Worm (Caenorhabditis elegans) whole organism, mixed stage, embryonic: ENCODE data around the gene snap-29.

ENCODE experiments used
- M03D4.4 ChIP-seq: sonication (generic microtip); optimal IDR thresholded peaks from 2 replicates; lab custom pipeline; 2017; ENCODE audit warnings: mild to moderate bottlenecking, missing genetic modification characterization, missing compliant biosample characterization
- bed-3 ChIP-seq: fragments of 200-800 bp; sonication (Bioruptor generic); optimal IDR thresholded peaks from 3 replicates; lab custom pipeline; 2018; ENCODE audit warnings: mild to moderate bottlenecking, missing genetic modification characterization, moderate library complexity, missing compliant biosample characterization
- blmp-1 ChIP-seq: fragments of 150-350 bp; optimal IDR thresholded peaks from 2 replicates; lab custom pipeline; 2014; ENCODE audit warnings: missing biosample characterization, missing genetic modification characterization
- ceh-39 ChIP-seq: fragments of 150-350 bp; optimal IDR thresholded peaks from 2 replicates; lab custom pipeline; 2014; ENCODE audit warnings: missing biosample characterization, missing genetic modification characterization
- ceh-43 ChIP-seq: fragments of 200-800 bp; sonication (Bioruptor generic); optimal IDR thresholded peaks from 2 replicates; lab custom pipeline; 2018; ENCODE audit warnings: mild to moderate bottlenecking, missing genetic modification characterization, moderate library complexity, missing compliant biosample characterization
- ces-1 ChIP-seq: fragments of 150-350 bp; optimal IDR thresholded peaks from 2 replicates; lab custom pipeline; 2014; ENCODE audit warnings: missing biosample characterization, missing genetic modification reagents, missing genetic modification characterization
- cnd-1 ChIP-seq: fragments of 200-800 bp; sonication (Bioruptor generic); optimal IDR thresholded peaks from 2 replicates; lab custom pipeline; 2018; ENCODE audit warnings: mild to moderate bottlenecking, missing genetic modification characterization, missing compliant biosample characterization
- elt-1 ChIP-seq: sonication (generic microtip); optimal IDR thresholded peaks from 2 replicates; lab custom pipeline; 2017; ENCODE audit warnings: missing genetic modification characterization, mild to moderate bottlenecking, missing compliant biosample characterization, antibody characterized with exemption, moderate library complexity, borderline replicate concordance; ENCODE audit not compliant: insufficient read depth
- elt-3 ChIP-seq: fragments of 150-350 bp; optimal IDR thresholded peaks from 2 replicates; lab custom pipeline; 2014; ENCODE audit warnings: missing biosample characterization, missing genetic modification characterization
- flh-1 ChIP-seq: fragments of 200-800 bp; sonication (Bioruptor generic); optimal IDR thresholded peaks from 2 replicates; lab custom pipeline; 2018; ENCODE audit warnings: mild to moderate bottlenecking, missing genetic modification characterization, moderate library complexity, missing compliant biosample characterization
- ham-2 ChIP-seq: fragments of 200-800 bp; sonication (Bioruptor generic); optimal IDR thresholded peaks from 2 replicates; lab custom pipeline; 2018; ENCODE audit warnings: mild to moderate bottlenecking, missing genetic modification characterization, missing compliant biosample characterization
- hlh-1 ChIP-seq: fragments of 150-350 bp; optimal IDR thresholded peaks from 2 replicates; lab custom pipeline; 2014; ENCODE audit warnings: missing biosample characterization, missing genetic modification reagents, missing genetic modification characterization
- lin-13 ChIP-seq: fragments of 150-350 bp; optimal IDR thresholded peaks from 2 replicates; lab custom pipeline; 2014; ENCODE audit warnings: missing biosample characterization, missing genetic modification characterization
- lin-32 ChIP-seq: fragments of 200-800 bp; sonication (Bioruptor generic); optimal IDR thresholded peaks from 2 replicates; lab custom pipeline; 2018; ENCODE audit warnings: mild to moderate bottlenecking, missing genetic modification characterization, missing compliant biosample characterization
- lsy-2 ChIP-seq: fragments of 150-350 bp; optimal IDR thresholded peaks from 2 replicates; lab custom pipeline; 2014; ENCODE audit warnings: missing biosample characterization, missing genetic modification characterization
- mls-2 ChIP-seq: sonication (generic microtip); optimal IDR thresholded peaks from 2 replicates; lab custom pipeline; 2016; ENCODE audit warnings: mild to moderate bottlenecking, missing genetic modification characterization, moderate library complexity, missing compliant biosample characterization
- nhr-12 ChIP-seq: fragments of 150-350 bp; optimal IDR thresholded peaks from 2 replicates; lab custom pipeline; 2014; ENCODE audit warnings: missing biosample characterization, missing genetic modification characterization
- nhr-2 ChIP-seq: fragments of 150-350 bp; optimal IDR thresholded peaks from 2 replicates; lab custom pipeline; 2014; ENCODE audit warnings: missing biosample characterization, missing genetic modification characterization
- nhr-237 ChIP-seq: fragments of 150-350 bp; optimal IDR thresholded peaks from 2 replicates; lab custom pipeline; 2014; ENCODE audit warnings: missing biosample characterization, missing genetic modification characterization
- nhr-76 ChIP-seq: sonication (generic microtip); optimal IDR thresholded peaks from 2 replicates; lab custom pipeline; 2017; ENCODE audit warnings: missing biosample characterization, missing genetic modification characterization
- pha-4 ChIP-seq: fragments of 150-350 bp; optimal IDR thresholded peaks from 2 replicates; lab custom pipeline; 2018; ENCODE audit warnings: missing biosample characterization, missing genetic modification reagents, missing genetic modification characterization
- sem-2 ChIP-seq: fragments of 200-800 bp; sonication (Bioruptor generic); optimal IDR thresholded peaks from 2 replicates; lab custom pipeline; 2018; ENCODE audit warnings: mild to moderate bottlenecking, missing genetic modification characterization, missing compliant biosample characterization
- snpc-4 ChIP-seq: fragments of 150-350 bp; optimal IDR thresholded peaks from 2 replicates; lab custom pipeline; 2014; ENCODE audit warnings: missing biosample characterization, missing genetic modification characterization
- sptf-1 ChIP-seq: sonication (generic microtip); optimal IDR thresholded peaks from 2 replicates; lab custom pipeline; 2017; ENCODE audit warnings: mild to moderate bottlenecking, missing genetic modification characterization, moderate library complexity, missing compliant biosample characterization
- tbx-8 ChIP-seq: fragments of 200-800 bp; sonication (Bioruptor generic); optimal IDR thresholded peaks from 2 replicates; lab custom pipeline; 2018; ENCODE audit warnings: mild to moderate bottlenecking, missing genetic modification characterization, moderate library complexity, missing compliant biosample characterization
- unc-120 ChIP-seq: sonication (generic microtip); optimal IDR thresholded peaks from 2 replicates; lab custom pipeline; 2017; ENCODE audit warnings: missing genetic modification characterization, missing compliant biosample characterization; ENCODE audit not compliant: poor library complexity, severe bottlenecking
- unc-39 ChIP-seq: fragments of 150-350 bp; optimal IDR thresholded peaks from 2 replicates; lab custom pipeline; 2014; ENCODE audit warnings: missing biosample characterization, missing genetic modification characterization
- unc-62 ChIP-seq: fragments of 150-350 bp; optimal IDR thresholded peaks from 2 replicates; lab custom pipeline; 2014; ENCODE audit warnings: missing biosample characterization, missing genetic modification reagents, missing genetic modification characterization
- zip-8 ChIP-seq: fragments of 150-350 bp; optimal IDR thresholded peaks from 2 replicates; lab custom pipeline; 2014; ENCODE audit warnings: missing biosample characterization, missing genetic modification characterization
- ztf-11 ChIP-seq: fragments of 150-350 bp; optimal IDR thresholded peaks from 2 replicates; lab custom pipeline; 2014; ENCODE audit warnings: missing biosample characterization, missing genetic modification characterization

snap-29 gene

ce11 chrIII:8780473-8780872 is 4.4 kb downstream of the snap-29 start:
- TF ChIP-seq sem-2 (GFP tag; lab: Kevin White, UChicago) = no peak
- TF ChIP-seq pha-4 (tag; lab: Kevin White, UChicago) = no peak
- no peak for TF ChIP-seq tbx-8
- no peak for TF ChIP-seq lin-32 (GFP tag; lab: Kevin White, UChicago)
- no peak for TF ChIP-seq cnd-1 (tag; lab: Kevin White, UChicago)
- no peak for TF ChIP-seq snpc-4
- TF ChIP-seq unc-62 (GFP tag; lab: Kevin White, UChicago) = no peak
- no peak for TF ChIP-seq blmp-1 (tag; lab: Kevin White, UChicago)
- no peak for TF ChIP-seq zip-8 (tag; lab: Kevin White, UChicago)
- no peak for TF ChIP-seq ceh-39 (tag; lab: Kevin White, UChicago)
- no peak for TF ChIP-seq elt-3 (tag; lab: Kevin White, UChicago)
- no peak for TF ChIP-seq hlh-1 (tag; lab: Kevin White, UChicago)
- no peak for TF ChIP-seq ham-2
- no peak for TF ChIP-seq nhr-12 (tag; lab: Kevin White, UChicago)

ce11 chrIII:8782080-8782479 is 6.0 kb downstream of the snap-29 start:
- no peak for TF ChIP-seq lsy-2 (tag; lab: Kevin White, UChicago)
- TF ChIP-seq elt-1 = no peak
- TF ChIP-seq hlh-1 (tag; lab: Kevin White, UChicago) = peak; percentile 19

DNA sequence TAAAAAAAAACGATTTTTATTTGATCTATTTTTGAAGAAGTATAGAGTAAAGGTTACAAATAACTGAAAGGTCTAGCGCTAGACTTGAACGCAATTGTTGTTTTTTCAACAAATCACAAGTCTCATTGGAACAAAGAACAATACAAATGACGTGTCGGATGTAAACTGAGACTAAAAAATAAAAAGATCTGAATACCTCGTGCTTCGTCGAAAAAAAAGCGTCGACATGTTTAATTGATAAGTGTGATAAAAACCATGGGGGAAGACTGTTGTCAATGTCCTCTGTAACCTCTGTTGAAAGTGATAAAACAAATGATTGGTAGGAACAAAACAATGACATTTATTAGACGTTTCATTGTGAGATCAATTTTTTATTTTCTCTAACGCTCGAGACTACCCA is 6.7 kb downstream of the snap-29 start:
- TF ChIP-seq mls-2 (tag; lab: Kevin White, UChicago) = no peak
- TF ChIP-seq unc-62 (GFP tag; lab: Kevin White, UChicago) = no peak
- TF ChIP-seq, all 35 proteins: peak for 0

ce11 chrIII:8784500-8784899 is 8.4 kb downstream of the snap-29 start:
- TF ChIP-seq cnd-1 (tag; lab: Kevin White, UChicago) = no peak
- TF ChIP-seq nhr-76 (tag; lab: Kevin White, UChicago) = no peak
- no peak for TF ChIP-seq sem-2 (GFP tag; lab: Kevin White, UChicago)
- TF ChIP-seq hlh-1 (tag; lab: Kevin White, UChicago) = no peak
- no peak for TF ChIP-seq lin-13 (tag; lab: Kevin White, UChicago)

ce11 chrIII:8785426-8785825 is 9.4 kb downstream of the snap-29 start:
- TF ChIP-seq ceh-43 (GFP tag; lab: Kevin White, UChicago) (no peak), snpc-4 (no peak), lin-32 (GFP tag; lab: Kevin White, UChicago) (no peak), unc-39 (tag; lab: Kevin White, UChicago) (no peak), elt-3 (tag; lab: Kevin White, UChicago) (no peak), unc-62 (GFP tag; lab: Kevin White, UChicago) (no peak), M03D4.4 (tag; lab: Kevin White, UChicago) (no peak), ztf-11 (tag; lab: Kevin White, UChicago) (no peak), sem-2 (GFP tag; lab: Kevin White, UChicago) (no peak), nhr-12 (tag; lab: Kevin White, UChicago) (no peak), mls-2 (tag; lab: Kevin White, UChicago) (no peak), flh-1 (GFP tag; lab: Kevin White, UChicago) (no peak), sptf-1 (tag; lab: Kevin White, UChicago) (no peak)

DNA sequence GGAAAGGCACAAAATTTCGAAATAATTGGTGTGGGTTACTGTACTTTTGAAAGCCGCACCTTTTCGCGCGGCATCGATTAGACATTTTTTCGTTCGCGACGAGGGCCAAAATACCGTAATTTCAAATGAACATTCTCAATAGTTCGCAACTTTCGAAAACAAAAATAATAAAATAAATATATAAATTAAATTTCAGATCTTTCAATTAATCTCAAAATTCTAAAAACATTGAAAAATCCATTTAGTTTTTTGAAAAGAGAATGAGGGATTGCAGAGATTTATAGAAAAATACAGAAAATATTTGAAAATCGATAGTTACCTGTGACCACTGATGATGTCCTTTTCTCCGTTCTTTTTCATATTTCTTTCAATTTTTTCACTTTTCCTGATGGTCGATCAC is 10.0 kb downstream of the snap-29 start, which contains the start of gene K02D10.8:
TSS of gene K02D10.8 (plus strand) at position 301 of the 400 bp plus-strand sequence.
- TF ChIP-seq nhr-237 (tag; lab: Kevin White, UChicago) = no peak
- TF ChIP-seq unc-120 (tag; lab: Kevin White, UChicago) = no peak
- TF ChIP-seq nhr-2 (tag; lab: Kevin White, UChicago) = no peak
- no peak for TF ChIP-seq hlh-1 (tag; lab: Kevin White, UChicago)
- TF ChIP-seq mls-2 (tag; lab: Kevin White, UChicago) = no peak
- TF ChIP-seq bed-3 (GFP tag; lab: Kevin White, UChicago) = no peak
- no peak for TF ChIP-seq blmp-1 (tag; lab: Kevin White, UChicago)
- no peak for TF ChIP-seq nhr-76 (tag; lab: Kevin White, UChicago)
- TF ChIP-seq ces-1 (GFP tag; lab: Kevin White, UChicago) = no peak
- TF ChIP-seq zip-8 (tag; lab: Kevin White, UChicago) = no peak
- no peak for TF ChIP-seq elt-1
- TF ChIP-seq tbx-8 = no peak
- no peak for TF ChIP-seq nhr-12 (tag; lab: Kevin White, UChicago)
- TF ChIP-seq elt-3 (tag; lab: Kevin White, UChicago) = no peak
- no peak for TF ChIP-seq unc-39 (tag; lab: Kevin White, UChicago)
- no peak for TF ChIP-seq snpc-4
- TF ChIP-seq lin-13 (tag; lab: Kevin White, UChicago) = no peak
